Worm (Caenorhabditis elegans) whole organism, mixed stage, embryonic: Measurements from ENCODE around the gene F11A5.16.

ENCODE experiments used
- M03D4.4 ChIP-seq: sonication (generic microtip); optimal IDR thresholded peaks from 2 replicates; lab custom pipeline; 2017; ENCODE audit warnings: mild to moderate bottlenecking, missing genetic modification characterization, missing compliant biosample characterization
- bed-3 ChIP-seq: fragments of 200-800 bp; sonication (Bioruptor generic); optimal IDR thresholded peaks from 3 replicates; lab custom pipeline; 2018; ENCODE audit warnings: mild to moderate bottlenecking, missing genetic modification characterization, moderate library complexity, missing compliant biosample characterization
- ceh-39 ChIP-seq: fragments of 150-350 bp; optimal IDR thresholded peaks from 2 replicates; lab custom pipeline; 2014; ENCODE audit warnings: missing biosample characterization, missing genetic modification characterization
- ceh-43 ChIP-seq: fragments of 200-800 bp; sonication (Bioruptor generic); optimal IDR thresholded peaks from 2 replicates; lab custom pipeline; 2018; ENCODE audit warnings: mild to moderate bottlenecking, missing genetic modification characterization, moderate library complexity, missing compliant biosample characterization
- ces-1 ChIP-seq: fragments of 150-350 bp; optimal IDR thresholded peaks from 2 replicates; lab custom pipeline; 2014; ENCODE audit warnings: missing biosample characterization, missing genetic modification reagents, missing genetic modification characterization
- cnd-1 ChIP-seq: fragments of 200-800 bp; sonication (Bioruptor generic); optimal IDR thresholded peaks from 2 replicates; lab custom pipeline; 2018; ENCODE audit warnings: mild to moderate bottlenecking, missing genetic modification characterization, missing compliant biosample characterization
- drap-1 ChIP-seq: fragments of 200-800 bp; sonication (Bioruptor generic); optimal IDR thresholded peaks from 3 replicates; lab custom pipeline; 2018; ENCODE audit warnings: mild to moderate bottlenecking, missing genetic modification characterization, missing compliant biosample characterization
- elt-1 ChIP-seq: sonication (generic microtip); optimal IDR thresholded peaks from 2 replicates; lab custom pipeline; 2017; ENCODE audit warnings: missing genetic modification characterization, mild to moderate bottlenecking, missing compliant biosample characterization, antibody characterized with exemption, moderate library complexity, borderline replicate concordance; ENCODE audit not compliant: insufficient read depth
- elt-3 ChIP-seq: fragments of 150-350 bp; optimal IDR thresholded peaks from 2 replicates; lab custom pipeline; 2014; ENCODE audit warnings: missing biosample characterization, missing genetic modification characterization
- flh-1 ChIP-seq: fragments of 200-800 bp; sonication (Bioruptor generic); optimal IDR thresholded peaks from 2 replicates; lab custom pipeline; 2018; ENCODE audit warnings: mild to moderate bottlenecking, missing genetic modification characterization, moderate library complexity, missing compliant biosample characterization
- hlh-1 ChIP-seq: fragments of 150-350 bp; optimal IDR thresholded peaks from 2 replicates; lab custom pipeline; 2014; ENCODE audit warnings: missing biosample characterization, missing genetic modification reagents, missing genetic modification characterization
- lin-13 ChIP-seq: fragments of 150-350 bp; optimal IDR thresholded peaks from 2 replicates; lab custom pipeline; 2014; ENCODE audit warnings: missing biosample characterization, missing genetic modification characterization
- lin-32 ChIP-seq: fragments of 200-800 bp; sonication (Bioruptor generic); optimal IDR thresholded peaks from 2 replicates; lab custom pipeline; 2018; ENCODE audit warnings: mild to moderate bottlenecking, missing genetic modification characterization, missing compliant biosample characterization
- mab-5 ChIP-seq: fragments of 150-350 bp; optimal IDR thresholded peaks from 2 replicates; lab custom pipeline; 2014; ENCODE audit warnings: missing biosample characterization, missing genetic modification characterization
- mep-1 ChIP-seq: fragments of 150-350 bp; optimal IDR thresholded peaks from 2 replicates; lab custom pipeline; 2017; ENCODE audit warnings: missing biosample characterization, missing genetic modification reagents, missing genetic modification characterization, inconsistent platforms
- mls-2 ChIP-seq: sonication (generic microtip); optimal IDR thresholded peaks from 2 replicates; lab custom pipeline; 2016; ENCODE audit warnings: mild to moderate bottlenecking, missing genetic modification characterization, moderate library complexity, missing compliant biosample characterization
- nhr-12 ChIP-seq: fragments of 150-350 bp; optimal IDR thresholded peaks from 2 replicates; lab custom pipeline; 2014; ENCODE audit warnings: missing biosample characterization, missing genetic modification characterization
- nhr-2 ChIP-seq: fragments of 150-350 bp; optimal IDR thresholded peaks from 2 replicates; lab custom pipeline; 2014; ENCODE audit warnings: missing biosample characterization, missing genetic modification characterization
- nhr-28 ChIP-seq: fragments of 150-350 bp; optimal IDR thresholded peaks from 2 replicates; lab custom pipeline; 2014; ENCODE audit warnings: missing biosample characterization, missing genetic modification characterization
- nhr-76 ChIP-seq: sonication (generic microtip); optimal IDR thresholded peaks from 2 replicates; lab custom pipeline; 2017; ENCODE audit warnings: missing biosample characterization, missing genetic modification characterization
- pha-4 ChIP-seq: fragments of 150-350 bp; optimal IDR thresholded peaks from 2 replicates; lab custom pipeline; 2018; ENCODE audit warnings: missing biosample characterization, missing genetic modification reagents, missing genetic modification characterization
- sem-2 ChIP-seq: fragments of 200-800 bp; sonication (Bioruptor generic); optimal IDR thresholded peaks from 2 replicates; lab custom pipeline; 2018; ENCODE audit warnings: mild to moderate bottlenecking, missing genetic modification characterization, missing compliant biosample characterization
- snpc-4 ChIP-seq: fragments of 150-350 bp; optimal IDR thresholded peaks from 2 replicates; lab custom pipeline; 2014; ENCODE audit warnings: missing biosample characterization, missing genetic modification characterization
- sptf-1 ChIP-seq: sonication (generic microtip); optimal IDR thresholded peaks from 2 replicates; lab custom pipeline; 2017; ENCODE audit warnings: mild to moderate bottlenecking, missing genetic modification characterization, moderate library complexity, missing compliant biosample characterization
- tbx-8 ChIP-seq: fragments of 200-800 bp; sonication (Bioruptor generic); optimal IDR thresholded peaks from 2 replicates; lab custom pipeline; 2018; ENCODE audit warnings: mild to moderate bottlenecking, missing genetic modification characterization, moderate library complexity, missing compliant biosample characterization
- unc-120 ChIP-seq: sonication (generic microtip); optimal IDR thresholded peaks from 2 replicates; lab custom pipeline; 2017; ENCODE audit warnings: missing genetic modification characterization, missing compliant biosample characterization; ENCODE audit not compliant: poor library complexity, severe bottlenecking
- unc-39 ChIP-seq: fragments of 150-350 bp; optimal IDR thresholded peaks from 2 replicates; lab custom pipeline; 2014; ENCODE audit warnings: missing biosample characterization, missing genetic modification characterization
- unc-62 ChIP-seq: fragments of 150-350 bp; optimal IDR thresholded peaks from 2 replicates; lab custom pipeline; 2014; ENCODE audit warnings: missing biosample characterization, missing genetic modification reagents, missing genetic modification characterization
- zip-8 ChIP-seq: fragments of 150-350 bp; optimal IDR thresholded peaks from 2 replicates; lab custom pipeline; 2014; ENCODE audit warnings: missing biosample characterization, missing genetic modification characterization
- ztf-11 ChIP-seq: fragments of 150-350 bp; optimal IDR thresholded peaks from 2 replicates; lab custom pipeline; 2014; ENCODE audit warnings: missing biosample characterization, missing genetic modification characterization

Gene F11A5.16

DNA sequence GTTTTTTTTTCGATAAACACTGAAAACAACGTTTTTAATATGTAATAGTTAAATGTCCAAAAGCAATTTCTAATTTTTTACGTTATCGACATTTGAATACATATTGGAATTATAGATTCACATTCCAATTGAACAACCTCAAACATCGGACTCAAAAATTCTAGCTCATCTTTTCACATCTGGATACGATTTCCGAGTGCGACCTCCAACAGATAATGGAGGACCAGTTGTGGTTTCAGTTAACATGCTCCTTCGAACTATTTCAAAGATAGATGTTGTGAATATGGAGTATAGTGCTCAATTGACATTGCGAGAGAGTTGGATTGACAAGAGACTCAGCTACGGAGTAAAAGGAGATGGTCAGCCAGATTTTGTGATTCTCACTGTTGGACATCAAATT, 9.3 kb downstream of the F11A5.16 start:
- TF ChIP-seq bed-3 (GFP tag; lab: Kevin White, UChicago) (no peak), zip-8 (no peak), mls-2 (no peak), unc-39 (tag; lab: Kevin White, UChicago) (no peak), nhr-28 (no peak), tbx-8 (GFP tag; lab: Kevin White, UChicago) (no peak), ztf-11 (tag; lab: Kevin White, UChicago) (no peak), M03D4.4 (tag; lab: Kevin White, UChicago) (no peak), cnd-1 (tag; lab: Kevin White, UChicago) (no peak), elt-3 (tag; lab: Kevin White, UChicago) (no peak), unc-62 (GFP tag; lab: Kevin White, UChicago) (no peak), ces-1 (GFP tag; lab: Kevin White, UChicago) (no peak)

DNA sequence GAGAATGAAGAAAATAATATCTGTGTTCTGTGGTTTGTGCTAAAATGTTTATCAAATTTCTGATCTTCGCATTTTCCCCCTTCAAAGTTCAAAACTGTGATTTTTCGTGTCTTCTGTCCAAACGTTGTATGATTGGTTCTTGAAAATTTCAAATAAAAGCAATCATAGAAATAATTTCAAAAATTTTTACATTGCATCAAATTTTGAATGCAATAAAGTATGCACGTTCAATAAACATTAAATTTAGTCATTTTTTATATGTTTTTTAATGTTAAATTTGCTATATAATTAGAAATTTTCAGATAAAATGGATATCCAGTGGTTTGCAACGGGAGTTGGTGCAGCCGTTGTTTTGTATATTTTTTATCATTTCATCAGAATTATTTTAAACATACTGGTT, 13.3 kb downstream of the F11A5.16 start, which contains the start of gene stdh-2:
TSS of gene stdh-2 (plus strand) at position 301 of the 400 bp plus-strand sequence.
- TF ChIP-seq zip-8 = no peak
- no peak for TF ChIP-seq sem-2 (GFP tag; lab: Kevin White, UChicago)
- no peak for TF ChIP-seq elt-1
- TF ChIP-seq unc-39 (tag; lab: Kevin White, UChicago) = no peak

DNA sequence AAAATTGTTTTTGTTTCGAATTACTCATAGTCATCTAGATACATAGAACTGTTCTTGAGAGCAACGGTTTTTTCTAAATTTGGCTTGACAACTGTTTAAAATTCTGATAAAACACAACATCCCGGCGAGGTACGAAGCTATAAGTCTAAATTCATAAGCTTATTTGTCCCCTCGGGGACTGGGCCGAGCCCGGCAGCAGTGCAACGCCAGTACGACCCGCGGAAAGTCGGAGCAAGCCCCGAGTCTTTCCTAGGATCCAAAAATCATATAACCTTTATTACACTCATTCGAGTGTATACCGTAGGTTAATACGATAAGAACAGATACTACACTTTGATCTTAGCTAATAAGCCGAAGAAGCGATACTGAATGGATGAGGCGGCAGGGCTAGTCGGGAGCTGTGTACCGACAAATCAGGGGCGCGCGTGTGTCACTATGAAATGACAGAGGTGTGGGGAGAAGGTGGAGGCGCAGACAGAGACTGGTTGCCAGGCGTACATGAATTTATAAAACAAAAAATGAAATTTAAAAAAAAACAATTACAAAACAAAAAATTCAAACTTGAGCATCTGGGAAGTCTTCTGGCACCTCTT, 14.9 kb downstream of the F11A5.16 start:
- TF ChIP-seq tbx-8 (GFP tag; lab: Kevin White, UChicago) = no peak
- TF ChIP-seq nhr-2 (tag; lab: Kevin White, UChicago) = no peak
- TF ChIP-seq hlh-1 (tag; lab: Kevin White, UChicago) = no peak
- TF ChIP-seq unc-62 (GFP tag; lab: Kevin White, UChicago) = no peak
- TF ChIP-seq sptf-1 = no peak
- TF ChIP-seq sem-2 (GFP tag; lab: Kevin White, UChicago) = no peak
- TF ChIP-seq ztf-11 (tag; lab: Kevin White, UChicago) = no peak
- no peak for TF ChIP-seq lin-32
- TF ChIP-seq snpc-4 (tag; lab: Kevin White, UChicago) = no peak
- no peak for TF ChIP-seq mls-2
- no peak for TF ChIP-seq unc-120
- TF ChIP-seq elt-1 = no peak

DNA sequence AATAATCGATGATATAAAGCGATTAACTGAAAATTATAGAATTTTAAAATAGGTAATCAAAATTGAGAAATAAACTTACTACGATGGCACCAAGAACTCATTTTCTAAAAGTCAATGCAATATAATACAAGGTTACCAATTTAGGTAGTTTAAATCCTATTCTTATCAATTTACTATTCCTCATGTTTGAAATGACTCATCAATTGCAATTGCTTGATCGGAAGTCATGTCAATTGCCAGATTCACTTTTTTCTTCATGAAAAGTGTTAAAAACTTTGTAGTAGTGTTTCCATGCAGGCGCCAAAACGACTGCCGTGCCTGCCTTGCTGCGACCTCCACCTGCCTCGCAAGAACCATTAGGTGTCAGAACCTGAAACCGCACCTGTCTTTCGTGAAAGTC, 15.8 kb downstream of the F11A5.16 start, which contains the start of gene F11A5.13:
TSS of gene F11A5.13 (minus strand) at position 101 of the 400 bp plus-strand sequence.
- TF ChIP-seq mab-5 (tag; lab: Kevin White, UChicago) (no peak), drap-1 (no peak), elt-3 (tag; lab: Kevin White, UChicago) (no peak), sptf-1 (no peak), elt-1 (no peak), ceh-43 (GFP tag; lab: Kevin White, UChicago) (no peak), nhr-12 (tag; lab: Kevin White, UChicago) (no peak), cnd-1 (tag; lab: Kevin White, UChicago) (no peak), nhr-76 (tag; lab: Kevin White, UChicago) (no peak), mep-1 (tag; lab: Kevin White, UChicago) (no peak), bed-3 (GFP tag; lab: Kevin White, UChicago) (no peak), ztf-11 (tag; lab: Kevin White, UChicago) (no peak), flh-1 (no peak), lin-13 (tag; lab: Kevin White, UChicago) (no peak), ces-1 (GFP tag; lab: Kevin White, UChicago) (no peak), pha-4 (tag; lab: Kevin White, UChicago) (no peak)

DNA sequence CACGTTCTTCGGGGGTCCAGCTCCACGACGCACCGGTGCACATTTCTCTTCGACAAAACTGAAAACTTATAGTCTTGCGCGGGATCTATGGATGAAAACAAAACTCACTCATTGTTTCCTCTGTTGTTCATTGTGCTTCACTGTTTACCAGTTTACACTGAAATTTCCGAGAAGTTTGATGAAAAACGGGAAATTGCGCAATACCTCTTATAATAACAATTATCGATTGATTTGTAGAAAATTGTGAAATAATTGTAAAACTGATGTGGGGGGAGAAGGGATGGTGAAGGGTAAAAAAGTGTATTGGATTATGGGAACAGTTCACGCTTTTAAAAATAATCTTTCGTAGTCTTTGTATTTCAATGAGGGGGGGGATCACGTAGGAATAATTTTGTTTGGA, 18.7 kb downstream of the F11A5.16 start:
- TF ChIP-seq ceh-39 (no peak), zip-8 (peak; percentile 69)
- TF ChIP-seq, all 35 proteins: peak for 1

DNA sequence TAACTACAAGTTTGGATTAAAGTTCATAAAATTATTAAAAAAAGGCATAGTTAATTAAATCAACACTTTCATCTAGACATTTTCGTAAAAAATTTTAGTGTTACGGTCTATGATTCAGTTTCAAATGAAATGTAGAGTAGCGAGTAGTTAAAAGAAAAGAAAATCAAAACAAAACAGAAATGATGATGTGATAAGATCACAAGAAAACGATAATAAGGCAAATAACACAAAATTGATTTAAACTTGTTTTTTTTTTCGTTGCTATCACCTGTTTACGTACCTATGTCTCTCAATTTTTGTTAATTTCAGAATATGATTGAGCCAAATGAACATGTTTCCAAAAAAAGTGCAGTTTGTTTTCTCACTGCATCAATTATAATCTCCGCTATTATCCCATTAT, 19.1 kb downstream of the F11A5.16 start, which contains the start of the genes F21H7.2 and F21H7.12:
TSS of gene F21H7.2 (minus strand) at position 101 of the 400 bp plus-strand sequence.
TSS of gene F21H7.12 (plus strand) at position 270 of the 400 bp plus-strand sequence.
- no peak for TF ChIP-seq mls-2
- no peak for TF ChIP-seq elt-1
